Worm (Caenorhabditis elegans) whole organism, L4 larva: Measurements from ENCODE around the gene srbc-23.

Source experiments
- R02D3.7 ChIP-seq: fragments of 150-350 bp; sonication (generic microtip); optimal IDR thresholded peaks from 3 replicates; lab custom pipeline; 2014; ENCODE audit warnings: missing biosample characterization, missing genetic modification characterization
- T26A8.4 ChIP-seq: fragments of 200-800 bp; sonication (Bioruptor generic); IDR thresholded peaks from 2 replicates; pipeline ENCODE4 v1.3.6; 2022; ENCODE audit warnings: missing genetic modification characterization, missing compliant biosample characterization
- Y48G9A.11 ChIP-seq: fragments of 200-800 bp; sonication (Bioruptor generic); IDR thresholded peaks from 2 replicates; pipeline ENCODE4 v1.3.6; 2022; ENCODE audit warnings: missing genetic modification reagents, missing genetic modification characterization, missing compliant biosample characterization
- ZK337.2 ChIP-seq: fragments of 200-800 bp; sonication (Bioruptor generic); IDR thresholded peaks from 2 replicates; pipeline ENCODE4 v1.3.6; 2022; ENCODE audit warnings: missing genetic modification reagents, missing genetic modification characterization, missing compliant biosample characterization
- aha-1 ChIP-seq: fragments of 150-350 bp; peaks from one replicate; lab custom pipeline; 2014; ENCODE audit warnings: missing biosample characterization, missing genetic modification characterization
- ama-1 ChIP-seq: fragments of 150-350 bp; optimal IDR thresholded peaks from 2 replicates; lab custom pipeline; 2014; ENCODE audit warnings: inconsistent platforms, mixed read lengths
- ceh-20 ChIP-seq: fragments of 200-800 bp; sonication (Bioruptor generic); IDR thresholded peaks from 2 replicates; pipeline ENCODE4 v1.3.6; 2022; ENCODE audit warnings: missing genetic modification reagents, missing genetic modification characterization, missing compliant biosample characterization
- ceh-28 ChIP-seq: fragments of 150-350 bp; optimal IDR thresholded peaks from 2 replicates; lab custom pipeline; 2014; ENCODE audit warnings: missing biosample characterization, missing genetic modification reagents, missing genetic modification characterization
- ctbp-1 ChIP-seq: fragments of 200-800 bp; sonication (Bioruptor generic); IDR thresholded peaks from 2 replicates; pipeline ENCODE4 v1.3.6; 2022; ENCODE audit warnings: missing genetic modification reagents, missing genetic modification characterization, missing compliant biosample characterization
- daf-16 ChIP-seq, 3 experiments: sonication (generic microtip); optimal IDR thresholded peaks; 2 replicates each; lab custom pipeline; 2016 to 2017; ENCODE audit warnings: missing genetic modification characterization in 3 of 3, missing genetic modification reagents in 3 of 3, mild to moderate bottlenecking in 2 of 3, missing compliant biosample characterization in 2 of 3, missing biosample characterization in 1 of 3, moderate library complexity in 1 of 3
- daf-8 ChIP-seq: fragments of 200-800 bp; sonication (Bioruptor generic); IDR thresholded peaks from 2 replicates; pipeline ENCODE4 v1.3.6; 2022; ENCODE audit warnings: missing genetic modification characterization, missing compliant biosample characterization
- dmd-6 ChIP-seq: fragments of 200-800 bp; sonication (Bioruptor generic); IDR thresholded peaks from 2 replicates; pipeline ENCODE4 v1.3.6; 2022; ENCODE audit warnings: missing genetic modification reagents, missing genetic modification characterization, missing compliant biosample characterization
- dve-1 ChIP-seq: sonication (generic microtip); optimal IDR thresholded peaks from 2 replicates; lab custom pipeline; 2017; ENCODE audit warnings: antibody characterized with exemption, mild to moderate bottlenecking, missing genetic modification characterization, missing compliant biosample characterization; ENCODE audit not compliant: insufficient read depth
- egl-43 ChIP-seq: fragments of 200-800 bp; sonication (Bioruptor generic); IDR thresholded peaks from 2 replicates; pipeline ENCODE4 v1.3.6; 2022; ENCODE audit warnings: missing genetic modification reagents, missing genetic modification characterization, missing compliant biosample characterization
- hlh-11 ChIP-seq: fragments of 200-800 bp; sonication (Bioruptor generic); optimal IDR thresholded peaks from 2 replicates; lab custom pipeline; 2018; ENCODE audit warnings: mild to moderate bottlenecking, missing genetic modification characterization, missing compliant biosample characterization
- lin-1 ChIP-seq: fragments of 200-800 bp; sonication (Bioruptor generic); IDR thresholded peaks from 2 replicates; pipeline ENCODE4 v1.3.6; 2022; ENCODE audit warnings: missing genetic modification reagents, missing genetic modification characterization, missing compliant biosample characterization
- lin-39 ChIP-seq: fragments of 150-350 bp; optimal IDR thresholded peaks from 2 replicates; lab custom pipeline; 2014; ENCODE audit warnings: missing biosample characterization, missing genetic modification reagents, missing genetic modification characterization
- madf-5 ChIP-seq, 2 experiments: fragments of 200-800 bp; sonication (Bioruptor generic); IDR thresholded peaks; 2 replicates each; pipeline ENCODE4 v1.3.6; 2022; ENCODE audit warnings: missing compliant biosample characterization in 2 of 2, missing genetic modification characterization in 2 of 2
- mes-2 ChIP-seq: sonication (generic microtip); optimal IDR thresholded peaks from 2 replicates; lab custom pipeline; 2016; ENCODE audit warnings: missing genotype, mild to moderate bottlenecking, missing genetic modification characterization, missing compliant biosample characterization; ENCODE audit not compliant: poor library complexity, severe bottlenecking
- mxl-3 ChIP-seq: fragments of 200-800 bp; sonication (Bioruptor generic); optimal IDR thresholded peaks from 2 replicates; lab custom pipeline; 2018; ENCODE audit warnings: mild to moderate bottlenecking, missing genetic modification characterization, missing compliant biosample characterization
- nhr-11 ChIP-seq: fragments of 150-350 bp; optimal IDR thresholded peaks from 2 replicates; lab custom pipeline; 2014; ENCODE audit warnings: missing biosample characterization, missing genetic modification characterization
- nhr-25 ChIP-seq: sonication (generic microtip); optimal IDR thresholded peaks from 2 replicates; lab custom pipeline; 2017; ENCODE audit warnings: missing genetic modification characterization, mild to moderate bottlenecking, missing compliant biosample characterization, antibody characterized with exemption, moderate library complexity, borderline replicate concordance; ENCODE audit not compliant: insufficient read depth
- nhr-28 ChIP-seq: fragments of 150-350 bp; optimal IDR thresholded peaks from 2 replicates; lab custom pipeline; 2014; ENCODE audit warnings: missing biosample characterization, missing genetic modification characterization
- nhr-41 ChIP-seq: fragments of 200-800 bp; sonication (Bioruptor generic); IDR thresholded peaks from 2 replicates; pipeline ENCODE4 v1.3.6; 2022; ENCODE audit warnings: missing genetic modification reagents, missing genetic modification characterization, missing compliant biosample characterization
- nhr-42 ChIP-seq: fragments of 200-800 bp; sonication (Bioruptor generic); IDR thresholded peaks from 2 replicates; pipeline ENCODE4 v1.3.6; 2022; ENCODE audit warnings: missing genetic modification characterization, missing compliant biosample characterization
- nhr-6 ChIP-seq: fragments of 150-350 bp; optimal IDR thresholded peaks from 2 replicates; lab custom pipeline; 2014; ENCODE audit warnings: missing biosample characterization, missing genetic modification characterization
- nhr-76 ChIP-seq: fragments of 150-350 bp; optimal IDR thresholded peaks from 2 replicates; lab custom pipeline; 2014; ENCODE audit warnings: missing biosample characterization, missing genetic modification characterization
- nhr-77 ChIP-seq: fragments of 150-350 bp; optimal IDR thresholded peaks from 2 replicates; lab custom pipeline; 2014; ENCODE audit warnings: missing biosample characterization, missing genetic modification characterization
- pha-4 ChIP-seq, 2 experiments: fragments of 150-350 bp in 1 of 2; fragments of 200-800 bp in 1 of 2; sonication (Bioruptor generic) in 1 of 2; IDR thresholded peaks in 1 of 2; optimal IDR thresholded peaks in 1 of 2; 2 replicates each; pipeline versions ENCODE4 v1.3.6 to Lab custom; 2014 to 2022; ENCODE audit warnings: missing genetic modification characterization in 2 of 2, missing genetic modification reagents in 2 of 2, missing biosample characterization in 1 of 2, missing compliant biosample characterization in 1 of 2
- php-3 ChIP-seq: fragments of 200-800 bp; sonication (Bioruptor generic); IDR thresholded peaks from 2 replicates; pipeline ENCODE4 v1.3.6; 2022; ENCODE audit warnings: missing genetic modification reagents, missing genetic modification characterization, missing compliant biosample characterization
- pqm-1 ChIP-seq: sonication (generic microtip); optimal IDR thresholded peaks from 2 replicates; lab custom pipeline; 2017; ENCODE audit warnings: missing biosample characterization, missing genetic modification characterization
- snpc-1.2 ChIP-seq: fragments of 200-800 bp; sonication (Bioruptor generic); IDR thresholded peaks from 2 replicates; pipeline ENCODE4 v1.3.6; 2022; ENCODE audit warnings: missing genetic modification reagents, missing genetic modification characterization, missing compliant biosample characterization
- tra-1 ChIP-seq: fragments of 200-800 bp; sonication (Bioruptor generic); IDR thresholded peaks from 2 replicates; pipeline ENCODE4 v1.3.6; 2022; ENCODE audit warnings: missing genetic modification reagents, missing genetic modification characterization, missing compliant biosample characterization
- unc-130 ChIP-seq: sonication (generic microtip); optimal IDR thresholded peaks from 2 replicates; lab custom pipeline; 2016; ENCODE audit warnings: missing genetic modification reagents, missing genetic modification characterization, missing compliant biosample characterization
- vab-7 ChIP-seq: fragments of 200-800 bp; sonication (Bioruptor generic); IDR thresholded peaks from 2 replicates; pipeline ENCODE4 v1.3.6; 2022; ENCODE audit warnings: missing genetic modification reagents, missing genetic modification characterization, missing compliant biosample characterization
- zfp-3 ChIP-seq: fragments of 200-800 bp; sonication (Bioruptor generic); conservative IDR thresholded peaks from 2 replicates; pipeline ENCODE4 v1.3.6; 2022; ENCODE audit warnings: missing genetic modification reagents, missing genetic modification characterization, missing compliant biosample characterization
- zip-2 ChIP-seq: fragments of 150-350 bp; optimal IDR thresholded peaks from 2 replicates; lab custom pipeline; 2014; ENCODE audit warnings: missing biosample characterization, missing genetic modification characterization

srbc-23 gene

DNA sequence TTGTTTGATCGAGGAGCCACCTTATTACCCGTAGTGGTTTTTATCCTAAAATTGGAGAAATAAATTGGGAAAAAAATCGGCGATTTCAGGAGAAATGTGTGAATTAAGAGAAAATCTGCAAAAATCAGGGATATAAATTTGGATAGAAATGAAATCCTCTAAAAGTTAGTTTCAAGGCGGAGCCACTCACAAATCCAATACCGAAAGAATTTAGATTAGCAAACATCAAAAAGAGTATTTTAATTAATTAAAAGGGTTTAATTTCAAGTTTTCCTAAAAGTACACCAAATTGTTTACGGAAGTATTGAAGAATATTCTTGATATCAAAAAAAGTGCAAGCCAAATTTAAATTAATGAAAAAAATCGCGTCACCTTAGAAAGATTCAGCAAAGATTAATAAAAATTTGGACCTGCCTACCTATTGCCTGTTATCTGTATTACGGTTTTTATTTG lies 31.4 kb upstream of the srbc-23 start, which contains the start of gene F22F7.8:
Gene F22F7.8, minus strand, starts transcription at position 51 of the 453 bp plus-strand sequence.
- TF ChIP-seq T26A8.4 (GFP tag; lab: Robert Waterston, UW) (no peak), aha-1 (tag; lab: Kevin White, UChicago) (peak; percentile 91), nhr-11 (tag; lab: Kevin White, UChicago) (no peak)

DNA sequence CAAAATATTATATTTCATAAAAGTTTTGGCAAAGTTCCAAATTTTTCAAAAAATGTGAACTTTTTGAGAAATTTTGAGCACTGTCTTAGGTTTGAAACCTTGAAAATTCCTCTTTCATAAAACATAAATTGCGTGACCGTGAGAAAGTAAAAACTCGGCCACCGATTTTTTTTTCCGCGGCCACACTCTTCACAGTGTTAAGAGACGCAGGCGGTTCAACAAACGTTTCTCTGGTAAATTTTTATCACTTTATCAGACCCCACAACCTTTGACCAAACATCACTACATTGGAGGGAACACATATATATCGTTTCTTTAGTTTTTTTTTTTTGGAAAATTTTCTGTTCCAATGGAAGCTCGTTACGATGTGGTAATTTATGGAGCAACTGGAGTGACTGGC lies 30.9 kb upstream of the srbc-23 start, which contains the start of gene F22F7.2:
Gene F22F7.2, plus strand, starts transcription at position 266 of the 400 bp plus-strand sequence.
- TF ChIP-seq nhr-28 (tag; lab: Kevin White, UChicago) (peak; percentile 39), unc-130 (GFP tag; lab: Kevin White, UChicago) (no peak), pqm-1 (tag; lab: Kevin White, UChicago) (no peak), aha-1 (tag; lab: Kevin White, UChicago) (no peak), tra-1 (GFP tag; lab: Robert Waterston, UW) (peak; percentile 53; the same call in 1 of the 2 replicates), dmd-6 (peak; percentile 32), Y48G9A.11 (GFP tag; lab: Robert Waterston, UW) (no peak), php-3 (peak; percentile 27; the same call in 1 of the 2 replicates), lin-39 (tag; lab: Kevin White, UChicago) (no peak), mxl-3 (GFP tag; lab: Kevin White, UChicago) (no peak), nhr-77 (tag; lab: Kevin White, UChicago) (no peak), nhr-25 (tag; lab: Kevin White, UChicago) (no peak), zip-2 (no peak), nhr-41 (GFP tag; lab: Robert Waterston, UW) (0 out of 2 replicates have a peak, but pooled peaks have one; percentile 17), nhr-6 (tag; lab: Kevin White, UChicago) (no peak), dve-1 (tag; lab: Kevin White, UChicago) (peak; percentile 43), daf-8 (GFP tag; lab: Robert Waterston, UW) (no peak), hlh-11 (tag; lab: Kevin White, UChicago) (peak; percentile 26), R02D3.7 (tag; lab: Kevin White, UChicago) (no peak), lin-1 (GFP tag; lab: Robert Waterston, UW) (no peak), pha-4 (GFP tag; IDR thresholded peaks at IDR 0.05; lab: Robert Waterston, UW) (no peak), pha-4 (tag; optimal IDR thresholded peaks at IDR 0.05; lab: Kevin White, UChicago) (no peak), ceh-28 (tag; lab: Kevin White, UChicago) (no peak), mes-2 (peak; percentile 63), ctbp-1 (GFP tag; lab: Robert Waterston, UW) (no peak), ama-1 (no peak), nhr-42 (GFP tag; lab: Robert Waterston, UW) (no peak), madf-5 (GFP tag; IDR thresholded peaks at IDR 0.05; lab: Robert Waterston, UW) (no peak), zfp-3 (GFP tag; lab: Robert Waterston, UW) (no peak), snpc-1.2 (GFP tag; lab: Robert Waterston, UW) (no peak)

DNA sequence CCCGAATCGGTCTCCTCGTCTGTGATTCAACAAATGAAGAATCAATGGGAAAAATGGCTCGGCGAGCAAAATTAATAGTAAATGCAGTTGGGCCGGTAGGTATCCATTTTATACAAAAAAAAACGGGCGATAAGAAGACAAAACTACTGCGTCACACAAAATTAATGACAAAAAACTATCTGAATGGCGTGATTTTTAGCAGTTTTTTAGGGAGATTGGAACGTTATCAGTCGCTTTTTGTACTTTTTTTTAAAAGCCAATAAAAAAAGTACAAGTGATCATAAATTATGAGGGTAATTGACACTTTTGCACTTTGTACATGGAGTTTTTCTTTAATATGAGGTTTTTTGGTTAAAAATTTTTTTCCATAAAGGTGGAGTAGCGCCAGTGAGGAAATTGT lies 30.2 kb upstream of the srbc-23 start:
- TF ChIP-seq ceh-20: peak; percentile 83
- TF ChIP-seq daf-16 (GFP tag; optimal IDR thresholded peaks at IDR 0.05; lab: Kevin White, UChicago): no peak
- peak; percentile 10 for TF ChIP-seq daf-16 (tag; optimal IDR thresholded peaks at IDR 0.05; lab: Kevin White, UChicago)
- peak; percentile 94 for TF ChIP-seq php-3
- TF ChIP-seq tra-1 (GFP tag; lab: Robert Waterston, UW): peak; percentile 78
- TF ChIP-seq dmd-6: peak; percentile 86
- peak; percentile 72 for TF ChIP-seq pqm-1 (tag; lab: Kevin White, UChicago)
- no peak for TF ChIP-seq vab-7 (GFP tag; lab: Robert Waterston, UW)
- TF ChIP-seq dve-1 (tag; lab: Kevin White, UChicago): peak; percentile 51
- no peak for TF ChIP-seq ZK337.2
- peak; percentile 39 for TF ChIP-seq hlh-11 (tag; lab: Kevin White, UChicago)
- no peak for TF ChIP-seq egl-43
- no peak for TF ChIP-seq nhr-76
- peak; percentile 1 for TF ChIP-seq nhr-28 (tag; lab: Kevin White, UChicago)
- TF ChIP-seq mxl-3 (GFP tag; lab: Kevin White, UChicago): no peak
- TF ChIP-seq madf-5 (GFP tag; IDR thresholded peaks at IDR 0.05; lab: Robert Waterston, UW): no peak
